Worm (Caenorhabditis elegans): ENCODE measurements around the gene nspb-5.

- TF ChIP-seq lim-6 (tag; optimal IDR thresholded peaks at IDR 0.05) (no peak), odd-2 (tag; optimal IDR thresholded peaks at IDR 0.05) (no peak), fkh-10 (GFP tag; optimal IDR thresholded peaks at IDR 0.05) (no peak), ceh-19 (GFP tag; optimal IDR thresholded peaks at IDR 0.05) (no peak), pax-1 (tag; optimal IDR thresholded peaks at IDR 0.05) (peak; percentile 50)
Observed at ce11 chrIV:6576728-6577101, 22.1 kb upstream of the nspb-5 start.

Data from whole organism, late embryonic.